Worm (Caenorhabditis elegans) whole organism, late embryonic: ENCODE measurements around the gene fbxa-131.

Experiments used
- ahr-1 ChIP-seq: sonication (generic microtip); optimal IDR thresholded peaks from 2 replicates; lab custom pipeline; 2016; ENCODE audit warnings: missing genetic modification characterization, missing compliant biosample characterization
- ama-1 ChIP-seq: fragments of 150-350 bp; optimal IDR thresholded peaks from 2 replicates; lab custom pipeline; 2014
- ceh-9 ChIP-seq: sonication (generic microtip); optimal IDR thresholded peaks from 2 replicates; lab custom pipeline; 2016; ENCODE audit warnings: mild to moderate bottlenecking, missing genetic modification characterization, inconsistent platforms, missing compliant biosample characterization
- elt-2 ChIP-seq: sonication (generic microtip); optimal IDR thresholded peaks from 2 replicates; lab custom pipeline; 2016; ENCODE audit warnings: missing genetic modification reagents, missing genetic modification characterization, missing compliant biosample characterization
- pha-2 ChIP-seq: sonication (generic microtip); optimal IDR thresholded peaks from 2 replicates; lab custom pipeline; 2017; ENCODE audit warnings: mild to moderate bottlenecking, missing genetic modification characterization, missing compliant biosample characterization
- pha-4 ChIP-seq: fragments of 150-350 bp; optimal IDR thresholded peaks from 2 replicates; lab custom pipeline; 2018; ENCODE audit warnings: missing biosample characterization, missing genetic modification reagents, missing genetic modification characterization
- pros-1 ChIP-seq: fragments of 150-350 bp; optimal IDR thresholded peaks from 2 replicates; lab custom pipeline; 2014; ENCODE audit warnings: missing biosample characterization, missing genetic modification reagents, missing genetic modification characterization
- tbx-2 ChIP-seq: sonication (generic microtip); optimal IDR thresholded peaks from 2 replicates; lab custom pipeline; 2016; ENCODE audit warnings: missing genetic modification characterization, missing compliant biosample characterization
- unc-3 ChIP-seq, 2 experiments: fragments of 200-800 bp in 1 of 2; sonication (Bioruptor generic) in 1 of 2; sonication (generic microtip) in 1 of 2; conservative IDR thresholded peaks in 1 of 2; optimal IDR thresholded peaks in 1 of 2; 2 replicates each; pipeline versions ENCODE4 v1.3.6 to Lab custom; 2016 to 2022; ENCODE audit warnings: missing compliant biosample characterization in 2 of 2, missing genetic modification characterization in 2 of 2, missing genetic modification reagents in 1 of 2

ce11 chrV:19715419-19715818 is 22.8 kb upstream of the fbxa-131 start, which contains the start of gene Y43F8C.16:
- no peak for TF ChIP-seq pha-4 (tag; lab: Kevin White, UChicago)
- TF ChIP-seq ceh-9 (tag; lab: Kevin White, UChicago) = no peak
- TF ChIP-seq ahr-1 (tag; lab: Kevin White, UChicago) = no peak
- no peak for TF ChIP-seq pha-2 (tag; lab: Kevin White, UChicago)
- TF ChIP-seq tbx-2 (tag; lab: Kevin White, UChicago) = no peak
- no peak for TF ChIP-seq ama-1 (lab: Kevin White, UChicago)
- TF ChIP-seq elt-2 (tag; lab: Kevin White, UChicago) = no peak
- no peak for TF ChIP-seq pros-1
- no peak for TF ChIP-seq unc-3 (GFP tag; conservative IDR thresholded peaks at IDR 0.05; lab: Robert Waterston, UW)
- TF ChIP-seq unc-3 (tag; optimal IDR thresholded peaks at IDR 0.05; lab: Kevin White, UChicago) = no peak
